Worm (Caenorhabditis elegans): ENCODE measurements around the gene F28H7.7.

DNA sequence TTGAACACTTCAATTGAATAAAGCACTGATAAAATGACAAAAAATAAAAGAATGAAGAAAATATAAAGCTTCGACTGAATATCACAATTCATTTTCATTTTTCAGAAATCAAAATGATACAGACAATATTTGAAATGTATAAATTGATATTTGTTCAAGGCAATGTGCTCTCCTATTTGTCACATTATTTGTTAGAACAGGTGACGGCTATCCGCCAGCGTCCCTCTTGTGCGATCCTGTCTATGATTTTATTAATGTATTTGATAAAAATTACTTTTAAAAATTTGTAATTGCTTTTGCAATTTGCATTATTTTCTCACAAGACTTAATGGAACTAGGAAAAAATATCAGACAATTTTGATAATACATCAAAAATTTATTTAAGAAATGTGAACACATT is at the start of gene F28H7.7:
- no peak for TF ChIP-seq ahr-1 (tag; optimal IDR thresholded peaks at IDR 0.05)
- no peak for TF ChIP-seq dmd-4 (tag; optimal IDR thresholded peaks at IDR 0.05; ENCODE audit: borderline replicate concordance)
- no peak for TF ChIP-seq pqm-1 (tag; optimal IDR thresholded peaks at IDR 0.05)
- TF ChIP-seq pha-4 (tag; optimal IDR thresholded peaks at IDR 0.05), result no peak
- TF ChIP-seq nhr-11 (tag; optimal IDR thresholded peaks at IDR 0.05), result no peak
- TF ChIP-seq rnt-1 (tag; optimal IDR thresholded peaks at IDR 0.05), result no peak
- no peak for TF ChIP-seq ztf-16 (tag; optimal IDR thresholded peaks at IDR 0.05)
- TF ChIP-seq ttx-3 (tag; optimal IDR thresholded peaks at IDR 0.05), result no peak
- TF ChIP-seq ceh-14 (tag; optimal IDR thresholded peaks at IDR 0.05), result no peak
- no peak for TF ChIP-seq T23F11.4 (GFP tag; optimal IDR thresholded peaks at IDR 0.05)
